Worm (Caenorhabditis elegans) whole organism, young adult: ENCODE results near the gene B0454.26.

ENCODE experiments used
- C06A6.2 ChIP-seq: fragments of 200-800 bp; sonication (Bioruptor generic); conservative IDR thresholded peaks from 2 replicates; pipeline ENCODE4 v1.3.6; 2022; ENCODE audit warnings: missing genetic modification characterization, missing compliant biosample characterization
- C17E4.6 ChIP-seq: fragments of 200-800 bp; sonication (Bioruptor generic); IDR thresholded peaks from 2 replicates; pipeline ENCODE4 v1.3.6; 2022; ENCODE audit warnings: missing genetic modification reagents, missing genetic modification characterization, missing compliant biosample characterization
- F22D6.2 ChIP-seq: sonication (generic microtip); optimal IDR thresholded peaks from 2 replicates; lab custom pipeline; 2016; ENCODE audit warnings: mild to moderate bottlenecking, missing genetic modification characterization, missing compliant biosample characterization
- F23B12.7 ChIP-seq: sonication (generic microtip); optimal IDR thresholded peaks from 2 replicates; lab custom pipeline; 2017; ENCODE audit warnings: missing genetic modification characterization, mild to moderate bottlenecking, missing compliant biosample characterization, antibody characterized with exemption, moderate library complexity; ENCODE audit not compliant: insufficient read depth
- F39B2.1 ChIP-seq: fragments of 200-800 bp; sonication (Bioruptor generic); IDR thresholded peaks from 2 replicates; pipeline ENCODE4 v1.3.6; 2022; ENCODE audit warnings: missing genetic modification reagents, missing genetic modification characterization, missing compliant biosample characterization
- K12H6.12 ChIP-seq: fragments of 200-800 bp; sonication (Bioruptor generic); optimal IDR thresholded peaks from 2 replicates; lab custom pipeline; 2018; ENCODE audit warnings: mild to moderate bottlenecking, missing genetic modification characterization, missing compliant biosample characterization
- T07F8.4 ChIP-seq: sonication (generic microtip); optimal IDR thresholded peaks from 2 replicates; lab custom pipeline; 2016; ENCODE audit warnings: mild to moderate bottlenecking, missing genetic modification characterization, moderate library complexity, missing compliant biosample characterization
- Y79H2A.3 ChIP-seq: fragments of 200-800 bp; sonication (Bioruptor generic); conservative IDR thresholded peaks from 2 replicates; pipeline ENCODE4 v1.3.6; 2022; ENCODE audit warnings: missing genetic modification reagents, missing genetic modification characterization, missing compliant biosample characterization
- Y95B8A.8 ChIP-seq: fragments of 200-800 bp; sonication (Bioruptor generic); IDR thresholded peaks from 2 replicates; pipeline ENCODE4 v1.3.6; 2022; ENCODE audit warnings: missing genetic modification reagents, missing genetic modification characterization, missing compliant biosample characterization
- akir-1 ChIP-seq: fragments of 200-800 bp; sonication (Bioruptor generic); optimal IDR thresholded peaks from 2 replicates; lab custom pipeline; 2018; ENCODE audit warnings: mild to moderate bottlenecking, missing genetic modification characterization, moderate library complexity, missing compliant biosample characterization
- attf-6 ChIP-seq: fragments of 200-800 bp; sonication (Bioruptor generic); IDR thresholded peaks from 2 replicates; pipeline ENCODE4 v1.3.6; 2022; ENCODE audit warnings: missing genetic modification reagents, missing genetic modification characterization, missing compliant biosample characterization
- ccch-3 ChIP-seq: fragments of 200-800 bp; sonication (Bioruptor generic); optimal IDR thresholded peaks from 2 replicates; lab custom pipeline; 2018; ENCODE audit warnings: mild to moderate bottlenecking, missing genetic modification characterization, missing compliant biosample characterization
- ceh-100 ChIP-seq: fragments of 200-800 bp; sonication (Bioruptor generic); IDR thresholded peaks from 2 replicates; pipeline ENCODE4 v1.3.6; 2022; ENCODE audit warnings: missing genetic modification reagents, missing genetic modification characterization, missing compliant biosample characterization
- ceh-27 ChIP-seq: fragments of 200-800 bp; sonication (Bioruptor generic); optimal IDR thresholded peaks from 2 replicates; lab custom pipeline; 2018; ENCODE audit warnings: mild to moderate bottlenecking, missing genetic modification characterization, moderate library complexity, missing compliant biosample characterization
- ceh-40 ChIP-seq: fragments of 200-800 bp; sonication (Bioruptor generic); IDR thresholded peaks from 2 replicates; pipeline ENCODE4 v1.3.6; 2022; ENCODE audit warnings: missing genetic modification characterization, missing compliant biosample characterization
- ceh-58 ChIP-seq: fragments of 200-800 bp; sonication (Bioruptor generic); IDR thresholded peaks from 2 replicates; pipeline ENCODE4 v1.3.6; 2022; ENCODE audit warnings: missing genetic modification characterization, missing compliant biosample characterization
- dpff-1 ChIP-seq: sonication (generic microtip); optimal IDR thresholded peaks from 2 replicates; lab custom pipeline; 2017; ENCODE audit warnings: mild to moderate bottlenecking, missing genetic modification characterization, missing compliant biosample characterization
- fkh-3 ChIP-seq: sonication (generic microtip); optimal IDR thresholded peaks from 2 replicates; lab custom pipeline; 2016; ENCODE audit warnings: mild to moderate bottlenecking, missing genetic modification characterization, missing compliant biosample characterization
- hlh-12 ChIP-seq: sonication (generic microtip); optimal IDR thresholded peaks from 2 replicates; lab custom pipeline; 2016; ENCODE audit warnings: missing genetic modification characterization, missing compliant biosample characterization
- hlh-26 ChIP-seq: fragments of 200-800 bp; sonication (Bioruptor generic); conservative IDR thresholded peaks from 2 replicates; pipeline ENCODE4 v1.3.6; 2022; ENCODE audit warnings: missing genetic modification reagents, missing genetic modification characterization, missing compliant biosample characterization
- hmg-1.2 ChIP-seq: fragments of 200-800 bp; sonication (Bioruptor generic); IDR thresholded peaks from 2 replicates; pipeline ENCODE4 v1.3.6; 2022; ENCODE audit warnings: missing genetic modification reagents, missing genetic modification characterization, missing compliant biosample characterization
- let-607 ChIP-seq, 2 experiments: fragments of 200-800 bp in 1 of 2; sonication (Bioruptor generic) in 1 of 2; sonication (generic microtip) in 1 of 2; optimal IDR thresholded peaks; 2 replicates each; lab custom pipeline; 2016 to 2018; ENCODE audit warnings: mild to moderate bottlenecking in 2 of 2, missing compliant biosample characterization in 2 of 2, missing genetic modification characterization in 2 of 2, moderate library complexity in 2 of 2, missing genotype in 1 of 2
- lin-26 ChIP-seq: fragments of 200-800 bp; sonication (Bioruptor generic); IDR thresholded peaks from 2 replicates; pipeline ENCODE4 v1.3.6; 2022; ENCODE audit warnings: missing genetic modification reagents, missing genetic modification characterization, missing compliant biosample characterization
- lir-1 ChIP-seq: fragments of 200-800 bp; sonication (Bioruptor generic); conservative IDR thresholded peaks from 2 replicates; pipeline ENCODE4 v1.3.6; 2022; ENCODE audit warnings: missing genetic modification reagents, missing genetic modification characterization, missing compliant biosample characterization
- lsy-27 ChIP-seq: sonication (generic microtip); optimal IDR thresholded peaks from 2 replicates; lab custom pipeline; 2017; ENCODE audit warnings: missing genetic modification characterization, mild to moderate bottlenecking, missing compliant biosample characterization, antibody characterized with exemption, missing genotype, borderline replicate concordance; ENCODE audit not compliant: insufficient read depth
- madf-10 ChIP-seq: sonication (generic microtip); optimal IDR thresholded peaks from 2 replicates; lab custom pipeline; 2016; ENCODE audit warnings: mild to moderate bottlenecking, missing genetic modification characterization, missing compliant biosample characterization
- madf-3 ChIP-seq: fragments of 200-800 bp; sonication (Bioruptor generic); IDR thresholded peaks from 2 replicates; pipeline ENCODE4 v1.3.6; 2022; ENCODE audit warnings: missing genetic modification reagents, missing genetic modification characterization, missing compliant biosample characterization
- madf-6 ChIP-seq: fragments of 200-800 bp; sonication (Bioruptor generic); IDR thresholded peaks from 2 replicates; pipeline ENCODE4 v1.3.6; 2022; ENCODE audit warnings: missing genetic modification reagents, missing genetic modification characterization, missing compliant biosample characterization
- mel-28 ChIP-seq: sonication (generic microtip); optimal IDR thresholded peaks from 2 replicates; lab custom pipeline; 2016; ENCODE audit warnings: borderline replicate concordance, mild to moderate bottlenecking, missing genetic modification characterization, missing compliant biosample characterization
- mes-4 ChIP-seq: sonication (generic microtip); optimal IDR thresholded peaks from 2 replicates; lab custom pipeline; 2016; ENCODE audit warnings: missing genotype, missing genetic modification characterization, missing compliant biosample characterization
- nhr-27 ChIP-seq: fragments of 200-800 bp; sonication (Bioruptor generic); optimal IDR thresholded peaks from 2 replicates; lab custom pipeline; 2018; ENCODE audit warnings: mild to moderate bottlenecking, missing genetic modification characterization, moderate library complexity, missing compliant biosample characterization
- nhr-90 ChIP-seq: sonication (generic microtip); optimal IDR thresholded peaks from 2 replicates; lab custom pipeline; 2016; ENCODE audit warnings: missing genotype, mild to moderate bottlenecking, missing genetic modification characterization, missing compliant biosample characterization
- pha-4 ChIP-seq: fragments of 150-350 bp; sonication (generic microtip); optimal IDR thresholded peaks from 2 replicates; lab custom pipeline; 2014; ENCODE audit warnings: missing biosample characterization, missing genetic modification reagents, missing genetic modification characterization
- rpc-1 ChIP-seq, 2 experiments: fragments of 150-350 bp in 1 of 2; sonication (generic microtip) in 1 of 2; optimal IDR thresholded peaks; 2 replicates each; lab custom pipeline; 2014 to 2018; ENCODE audit warnings: missing biosample characterization in 1 of 2, missing genetic modification characterization in 1 of 2, missing genetic modification reagents in 1 of 2, missing genotype in 1 of 2
- snpc-3.4 ChIP-seq: sonication (generic microtip); optimal IDR thresholded peaks from 2 replicates; lab custom pipeline; 2017; ENCODE audit warnings: missing genetic modification characterization, mild to moderate bottlenecking, missing compliant biosample characterization, antibody characterized with exemption, moderate library complexity, missing genotype, missing genetic modification reagents
- snpc-4 ChIP-seq, 5 experiments: fragments of 150-350 bp in 1 of 5; sonication (generic microtip) in 4 of 5; optimal IDR thresholded peaks; 2 replicates each; lab custom pipeline; 2014 to 2018; ENCODE audit warnings: missing genetic modification characterization in 5 of 5, missing biosample characterization in 3 of 5, antibody characterized with exemption in 2 of 5, mild to moderate bottlenecking in 2 of 5, missing compliant biosample characterization in 2 of 5, missing genotype in 2 of 5, moderate library complexity in 2 of 5, missing genetic modification reagents in 1 of 5
- sptf-2 ChIP-seq: fragments of 200-800 bp; sonication (Bioruptor generic); optimal IDR thresholded peaks from 2 replicates; lab custom pipeline; 2018; ENCODE audit warnings: mild to moderate bottlenecking, missing genetic modification characterization, missing compliant biosample characterization
- tbx-9 ChIP-seq: sonication (generic microtip); optimal IDR thresholded peaks from 2 replicates; lab custom pipeline; 2016; ENCODE audit warnings: borderline replicate concordance, missing genetic modification characterization, inconsistent platforms, missing compliant biosample characterization
- unc-130 ChIP-seq: sonication (generic microtip); optimal IDR thresholded peaks from 2 replicates; lab custom pipeline; 2016; ENCODE audit warnings: missing genetic modification reagents, missing genetic modification characterization, missing compliant biosample characterization
- zfh-2 ChIP-seq: fragments of 200-800 bp; sonication (Bioruptor generic); conservative IDR thresholded peaks from 2 replicates; pipeline ENCODE4 v1.3.6; 2022; ENCODE audit warnings: missing genetic modification reagents, missing genetic modification characterization, missing compliant biosample characterization
- zim-3 ChIP-seq: sonication (generic microtip); optimal IDR thresholded peaks from 2 replicates; lab custom pipeline; 2017; ENCODE audit warnings: mild to moderate bottlenecking, missing genetic modification characterization, moderate library complexity, missing compliant biosample characterization
- ztf-25 ChIP-seq: fragments of 200-800 bp; sonication (Bioruptor generic); IDR thresholded peaks from 2 replicates; pipeline ENCODE4 v1.3.6; 2022; ENCODE audit warnings: missing genetic modification reagents, missing genetic modification characterization, missing compliant biosample characterization

B0454.26 gene

DNA sequence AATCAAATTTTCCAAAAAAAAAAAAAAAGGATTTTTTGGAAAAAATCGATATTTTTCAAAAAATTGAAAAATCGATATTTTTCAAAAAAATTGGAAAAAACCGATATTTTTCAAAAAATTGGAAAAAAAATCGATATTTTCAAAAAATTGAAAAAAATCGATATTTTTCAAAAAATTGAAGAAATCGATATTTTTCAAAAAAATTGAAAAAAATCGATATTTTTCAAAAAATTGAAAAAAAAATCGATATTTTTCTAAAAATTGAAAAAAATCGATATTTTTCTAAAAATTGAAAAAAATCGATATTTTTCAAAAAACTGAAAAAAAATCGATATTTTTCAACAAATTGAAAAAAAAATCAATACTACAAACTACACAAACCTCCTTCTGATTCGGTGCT is 25.6 kb upstream of the B0454.26 start:
- TF ChIP-seq F39B2.1 (GFP tag; lab: Robert Waterston, UW) (no peak), ccch-3 (no peak), Y79H2A.3 (GFP tag; lab: Robert Waterston, UW) (no peak), attf-6 (GFP tag; lab: Robert Waterston, UW) (no peak), C06A6.2 (GFP tag; lab: Robert Waterston, UW) (no peak), ceh-27 (GFP tag; lab: Kevin White, UChicago) (no peak), nhr-27 (tag; lab: Kevin White, UChicago) (no peak), rpc-1 (optimal IDR thresholded peaks at IDR 0.05; lab: Kevin White, UChicago) (no peak), rpc-1 (tag; optimal IDR thresholded peaks at IDR 0.05; lab: Kevin White, UChicago) (no peak), mel-28 (tag; lab: Kevin White, UChicago) (no peak), ztf-25 (GFP tag; lab: Robert Waterston, UW) (no peak), lsy-27 (tag; lab: Kevin White, UChicago) (no peak), F23B12.7 (tag; lab: Kevin White, UChicago) (no peak), lin-26 (GFP tag; lab: Robert Waterston, UW) (no peak), hlh-26 (GFP tag; lab: Robert Waterston, UW) (no peak)

DNA sequence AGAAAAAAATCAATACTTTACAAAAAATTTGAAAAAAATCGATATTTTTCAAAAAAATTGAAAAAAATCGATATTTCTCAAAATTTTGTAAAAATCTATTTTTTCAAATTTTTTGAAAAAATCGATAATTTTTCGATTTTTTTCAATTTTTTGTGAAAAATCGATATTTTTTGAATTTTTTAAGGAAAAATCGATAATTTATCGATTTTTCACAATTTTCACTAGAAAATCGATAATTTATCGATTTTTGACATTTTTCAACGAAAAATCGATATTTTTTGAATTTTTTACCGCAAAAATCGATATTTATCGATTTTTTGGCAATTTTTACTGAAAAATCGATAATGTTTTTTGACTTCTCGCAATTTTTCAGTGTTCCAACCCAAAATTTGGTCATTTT is 25.0 kb upstream of the B0454.26 start:
- no peak for TF ChIP-seq zim-3 (tag; lab: Kevin White, UChicago)
- TF ChIP-seq C17E4.6 (GFP tag; lab: Robert Waterston, UW): no peak
- TF ChIP-seq madf-10 (tag; lab: Kevin White, UChicago): no peak

DNA sequence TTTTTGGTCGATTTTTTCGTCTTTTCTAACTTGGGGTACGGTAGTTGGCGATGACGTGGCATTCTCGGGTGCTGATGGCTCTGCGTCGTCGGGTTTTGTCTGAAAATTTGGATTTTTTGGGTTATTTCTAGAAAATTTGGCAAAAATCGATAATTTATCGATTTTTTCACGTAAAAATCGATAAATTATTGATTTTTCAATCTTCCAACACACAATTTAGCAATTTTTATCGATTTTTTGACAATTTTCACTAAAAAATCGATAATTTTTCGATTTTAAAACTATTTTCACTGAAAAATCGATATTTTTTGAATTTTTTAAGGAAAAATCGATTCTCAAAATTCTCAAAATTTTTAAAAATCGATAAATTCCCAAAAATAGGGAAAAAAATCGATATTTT is 24.5 kb upstream of the B0454.26 start:
- TF ChIP-seq dpff-1 (tag; lab: Kevin White, UChicago): no peak
- TF ChIP-seq mes-4 (tag; lab: Kevin White, UChicago): no peak
- no peak for TF ChIP-seq ceh-40 (GFP tag; lab: Robert Waterston, UW)
- no peak for TF ChIP-seq hlh-12
- no peak for TF ChIP-seq zfh-2 (GFP tag; lab: Robert Waterston, UW)
- no peak for TF ChIP-seq nhr-90 (tag; lab: Kevin White, UChicago)
- TF ChIP-seq, all 124 proteins: peak for 0

DNA sequence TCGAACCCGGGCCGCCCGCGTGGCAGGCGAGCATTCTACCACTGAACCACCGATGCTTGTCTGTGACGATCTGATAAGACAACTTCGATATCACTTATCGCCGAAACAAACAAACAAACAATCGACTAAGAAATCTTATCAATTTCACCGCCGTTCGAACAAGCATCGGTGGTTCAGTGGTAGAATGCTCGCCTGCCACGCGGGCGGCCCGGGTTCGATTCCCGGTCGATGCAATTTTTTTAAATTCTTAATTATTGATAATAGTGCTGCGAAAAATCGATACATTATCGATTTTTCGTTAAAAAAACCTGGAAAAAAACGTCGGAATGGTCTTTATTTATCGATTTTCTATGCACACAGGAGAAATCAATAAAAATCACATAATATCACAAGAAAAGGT is 23.9 kb upstream of the B0454.26 start:
- peak; percentile 79 for TF ChIP-seq hmg-1.2 (GFP tag; lab: Robert Waterston, UW)
- peak; percentile 74; the same call in 1 of the 2 replicates for TF ChIP-seq Y95B8A.8 (GFP tag; lab: Robert Waterston, UW)
- TF ChIP-seq ztf-25 (GFP tag; lab: Robert Waterston, UW): no peak
- peak; percentile 53; the same call in 1 of the 2 replicates for TF ChIP-seq ceh-100 (GFP tag; lab: Robert Waterston, UW)
- peak; percentile 34 for TF ChIP-seq snpc-3.4 (tag; lab: Kevin White, UChicago)
- no peak for TF ChIP-seq pha-4 (tag; lab: Kevin White, UChicago)
- peak; percentile 65 for TF ChIP-seq unc-130
- no peak for TF ChIP-seq sptf-2 (GFP tag; lab: Kevin White, UChicago)
- no peak for TF ChIP-seq fkh-3 (tag; lab: Kevin White, UChicago)
- TF ChIP-seq akir-1: no peak
- TF ChIP-seq dpff-1 (tag; lab: Kevin White, UChicago): no peak
- no peak for TF ChIP-seq C06A6.2 (GFP tag; lab: Robert Waterston, UW)
- TF ChIP-seq madf-6 (GFP tag; lab: Robert Waterston, UW): peak; percentile 73
- TF ChIP-seq T07F8.4 (tag; lab: Kevin White, UChicago): peak; percentile 26
- TF ChIP-seq zim-3 (tag; lab: Kevin White, UChicago): no peak
- no peak for TF ChIP-seq lir-1 (GFP tag; lab: Robert Waterston, UW)
- TF ChIP-seq K12H6.12 (tag; lab: Kevin White, UChicago): no peak
- TF ChIP-seq ceh-58 (GFP tag; lab: Robert Waterston, UW): no peak
- no peak for TF ChIP-seq ccch-3
- no peak for TF ChIP-seq madf-3 (GFP tag; lab: Robert Waterston, UW)
- peak; percentile 69 for TF ChIP-seq nhr-90 (tag; lab: Kevin White, UChicago)
- peak; percentile 2 to 5 for TF ChIP-seq let-607 (tag; optimal IDR thresholded peaks at IDR 0.05; lab: Kevin White, UChicago)
- peak; percentile 39 for TF ChIP-seq snpc-4 (GFP tag; optimal IDR thresholded peaks at IDR 0.05; lab: Kevin White, UChicago)
- peak in 3 of 4 experiments; percentile 41 to 62 (median 43) for TF ChIP-seq snpc-4 (tag; optimal IDR thresholded peaks at IDR 0.05; lab: Kevin White, UChicago)
- TF ChIP-seq tbx-9: no peak
- TF ChIP-seq F22D6.2 (tag; lab: Kevin White, UChicago): no peak
